Worm (Caenorhabditis elegans): ENCODE measurements around the gene glb-28.

The glb-28 gene

ce11 chrX:15345346-15346198, 28.5 kb upstream of the glb-28 start:
- TF ChIP-seq ztf-23 (GFP tag; IDR thresholded peaks at IDR 0.05) (no peak), ref-1 (GFP tag; conservative IDR thresholded peaks at IDR 0.05) (no peak), med-1 (GFP tag; optimal IDR thresholded peaks at IDR 0.05; ENCODE audit: insufficient read depth) (no peak), ztf-29 (GFP tag; IDR thresholded peaks at IDR 0.05) (no peak), flt-1 (GFP tag; IDR thresholded peaks at IDR 0.05) (0 out of 2 replicates have a peak, but pooled peaks have one; percentile 29), klf-2 (GFP tag; conservative IDR thresholded peaks at IDR 0.05) (no peak)

- TF ChIP-seq flt-1 (GFP tag; IDR thresholded peaks at IDR 0.05) (no peak), ztf-23 (GFP tag; IDR thresholded peaks at IDR 0.05) (no peak), med-1 (GFP tag; optimal IDR thresholded peaks at IDR 0.05; ENCODE audit: insufficient read depth) (no peak), ref-1 (GFP tag; conservative IDR thresholded peaks at IDR 0.05) (no peak), T22C8.4 (GFP tag; IDR thresholded peaks at IDR 0.05) (no peak), ztf-29 (GFP tag; IDR thresholded peaks at IDR 0.05) (no peak), tab-1 (GFP tag; IDR thresholded peaks at IDR 0.05) (no peak), cog-1 (tag; optimal IDR thresholded peaks at IDR 0.05) (no peak), klf-2 (GFP tag; conservative IDR thresholded peaks at IDR 0.05) (no peak)
Measured at ce11 chrX:15343971-15344370, 26.9 kb upstream of the glb-28 start.

- no peak for TF ChIP-seq ztf-23 (GFP tag; IDR thresholded peaks at IDR 0.05)
- no peak for TF ChIP-seq klf-2 (GFP tag; conservative IDR thresholded peaks at IDR 0.05)
- TF ChIP-seq flt-1 (GFP tag; IDR thresholded peaks at IDR 0.05): no peak
- TF ChIP-seq T22C8.4 (GFP tag; IDR thresholded peaks at IDR 0.05): no peak
- no peak for TF ChIP-seq med-1 (GFP tag; optimal IDR thresholded peaks at IDR 0.05; ENCODE audit: insufficient read depth)
- no peak for TF ChIP-seq ztf-29 (GFP tag; IDR thresholded peaks at IDR 0.05)
- TF ChIP-seq tab-1 (GFP tag; IDR thresholded peaks at IDR 0.05): no peak
- TF ChIP-seq cog-1 (tag; optimal IDR thresholded peaks at IDR 0.05): no peak
- TF ChIP-seq ref-1 (GFP tag; conservative IDR thresholded peaks at IDR 0.05): no peak
Measured at ce11 chrX:15342744-15343259, 25.8 kb upstream of the glb-28 start.

ce11 chrX:15342092-15342491, 25.0 kb upstream of the glb-28 start:
- TF ChIP-seq T22C8.4 (GFP tag; IDR thresholded peaks at IDR 0.05) (peak; percentile 15; the same call in 1 of the 2 replicates), ztf-29 (GFP tag; IDR thresholded peaks at IDR 0.05) (no peak), tab-1 (GFP tag; IDR thresholded peaks at IDR 0.05) (no peak)

DNA sequence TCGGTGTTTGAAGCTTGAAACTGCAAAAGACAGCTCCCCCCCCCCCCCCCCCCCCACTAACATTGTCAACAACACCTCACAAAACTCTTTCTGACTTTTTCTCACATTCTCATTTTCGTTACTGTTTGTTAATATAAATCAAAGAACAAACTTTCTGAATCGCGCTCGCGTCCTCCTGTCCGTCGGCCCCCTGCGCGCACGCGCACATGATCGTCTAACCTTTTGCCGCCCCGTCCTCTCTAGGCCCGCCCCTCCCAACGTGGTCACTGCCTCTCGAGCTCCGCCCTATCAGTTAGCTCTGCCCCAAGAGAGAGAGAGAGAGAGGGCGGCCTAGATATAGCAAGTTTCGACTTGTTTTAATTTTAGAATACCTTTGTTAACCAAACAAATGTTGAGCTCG, 23.7 kb upstream of the glb-28 start:
- TF ChIP-seq flt-1 (GFP tag; IDR thresholded peaks at IDR 0.05) (0 out of 2 replicates have a peak, but pooled peaks have one; percentile 40), ref-1 (GFP tag; conservative IDR thresholded peaks at IDR 0.05) (no peak), ztf-23 (GFP tag; IDR thresholded peaks at IDR 0.05) (0 out of 2 replicates have a peak, but pooled peaks have one; percentile 23)

DNA sequence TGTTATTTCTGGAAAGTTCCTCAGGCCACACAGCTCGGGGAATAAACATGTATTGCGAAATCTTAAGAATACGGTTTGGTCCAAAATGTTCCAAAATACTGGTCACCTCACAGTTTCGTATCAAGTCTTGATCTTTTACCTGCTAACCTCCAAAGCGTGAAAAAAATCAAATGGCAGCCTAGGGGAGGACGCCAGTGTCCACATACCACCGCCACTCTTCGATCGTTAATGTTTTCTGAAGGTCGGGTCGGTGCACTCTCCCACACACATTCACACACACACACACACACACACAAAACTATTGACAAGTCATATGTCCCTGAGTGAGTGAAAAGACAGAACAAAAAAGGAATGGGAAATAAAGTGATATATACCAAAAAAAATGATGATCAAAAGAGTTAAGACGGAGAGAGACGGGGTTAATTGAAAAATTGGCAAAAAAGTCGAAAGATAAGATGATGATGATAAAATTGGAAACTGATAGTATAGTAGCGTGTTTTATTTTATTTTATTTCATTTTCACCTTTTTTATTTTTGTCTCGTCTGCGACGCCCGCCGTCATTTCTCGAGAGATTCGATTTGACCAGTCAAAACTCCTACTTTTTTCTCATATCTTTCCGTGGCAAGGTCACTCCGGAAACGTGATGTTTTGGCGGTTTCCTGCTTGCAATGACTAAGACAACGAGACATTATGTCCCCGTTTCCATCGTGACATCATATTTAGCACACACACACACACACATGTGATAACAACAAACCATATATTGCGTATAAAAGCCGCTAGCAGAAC, 23.0 kb upstream of the glb-28 start, which contains the start of gene Y15E3A.5:
Y15E3A.5 (plus strand) TSS at position 752 of the 790 bp plus-strand sequence.
- no peak for TF ChIP-seq med-1 (GFP tag; optimal IDR thresholded peaks at IDR 0.05; ENCODE audit: insufficient read depth)
- no peak for TF ChIP-seq cog-1 (tag; optimal IDR thresholded peaks at IDR 0.05)
- no peak for TF ChIP-seq ref-1 (GFP tag; conservative IDR thresholded peaks at IDR 0.05)
- TF ChIP-seq klf-2 (GFP tag; conservative IDR thresholded peaks at IDR 0.05): no peak
- TF ChIP-seq T22C8.4 (GFP tag; IDR thresholded peaks at IDR 0.05): no peak
- TF ChIP-seq ztf-29 (GFP tag; IDR thresholded peaks at IDR 0.05): no peak
- TF ChIP-seq ztf-23 (GFP tag; IDR thresholded peaks at IDR 0.05): no peak
- TF ChIP-seq tab-1 (GFP tag; IDR thresholded peaks at IDR 0.05): no peak
- TF ChIP-seq flt-1 (GFP tag; IDR thresholded peaks at IDR 0.05): no peak

ce11 chrX:15338195-15338594, 21.1 kb upstream of the glb-28 start:
- no peak for TF ChIP-seq klf-2 (GFP tag; conservative IDR thresholded peaks at IDR 0.05)
- TF ChIP-seq ref-1 (GFP tag; conservative IDR thresholded peaks at IDR 0.05): no peak
- no peak for TF ChIP-seq cog-1 (tag; optimal IDR thresholded peaks at IDR 0.05)
- TF ChIP-seq ztf-23 (GFP tag; IDR thresholded peaks at IDR 0.05): no peak
- TF ChIP-seq T22C8.4 (GFP tag; IDR thresholded peaks at IDR 0.05): no peak
- TF ChIP-seq flt-1 (GFP tag; IDR thresholded peaks at IDR 0.05): no peak
- no peak for TF ChIP-seq tab-1 (GFP tag; IDR thresholded peaks at IDR 0.05)
- no peak for TF ChIP-seq med-1 (GFP tag; optimal IDR thresholded peaks at IDR 0.05; ENCODE audit: insufficient read depth)
- no peak for TF ChIP-seq ztf-29 (GFP tag; IDR thresholded peaks at IDR 0.05)

DNA sequence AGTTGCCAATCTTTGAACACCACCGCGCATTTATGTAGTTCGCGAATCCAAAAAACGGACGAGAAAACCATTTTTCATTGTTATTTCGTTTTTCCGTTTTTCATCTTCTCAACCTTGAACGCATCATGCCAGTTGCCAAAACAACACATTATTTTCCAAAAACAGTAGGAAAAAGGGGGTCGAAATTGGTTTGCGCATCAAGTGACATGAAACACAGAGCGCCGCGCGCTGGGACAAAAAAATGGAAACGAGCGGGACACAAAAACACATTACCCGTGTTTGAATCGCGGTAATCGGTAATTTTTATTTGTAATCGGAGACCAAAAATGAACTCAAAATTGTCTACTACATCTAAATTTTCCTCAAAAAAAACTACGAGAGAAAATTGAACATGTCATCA, 19.3 kb upstream of the glb-28 start:
- no peak for TF ChIP-seq ztf-29 (GFP tag; IDR thresholded peaks at IDR 0.05)
- no peak for TF ChIP-seq med-1 (GFP tag; optimal IDR thresholded peaks at IDR 0.05; ENCODE audit: insufficient read depth)
- TF ChIP-seq tab-1 (GFP tag; IDR thresholded peaks at IDR 0.05): no peak
- no peak for TF ChIP-seq T22C8.4 (GFP tag; IDR thresholded peaks at IDR 0.05)
- TF ChIP-seq flt-1 (GFP tag; IDR thresholded peaks at IDR 0.05): no peak
- no peak for TF ChIP-seq cog-1 (tag; optimal IDR thresholded peaks at IDR 0.05)
- TF ChIP-seq klf-2 (GFP tag; conservative IDR thresholded peaks at IDR 0.05): no peak
- no peak for TF ChIP-seq ref-1 (GFP tag; conservative IDR thresholded peaks at IDR 0.05)
- no peak for TF ChIP-seq ztf-23 (GFP tag; IDR thresholded peaks at IDR 0.05)

DNA sequence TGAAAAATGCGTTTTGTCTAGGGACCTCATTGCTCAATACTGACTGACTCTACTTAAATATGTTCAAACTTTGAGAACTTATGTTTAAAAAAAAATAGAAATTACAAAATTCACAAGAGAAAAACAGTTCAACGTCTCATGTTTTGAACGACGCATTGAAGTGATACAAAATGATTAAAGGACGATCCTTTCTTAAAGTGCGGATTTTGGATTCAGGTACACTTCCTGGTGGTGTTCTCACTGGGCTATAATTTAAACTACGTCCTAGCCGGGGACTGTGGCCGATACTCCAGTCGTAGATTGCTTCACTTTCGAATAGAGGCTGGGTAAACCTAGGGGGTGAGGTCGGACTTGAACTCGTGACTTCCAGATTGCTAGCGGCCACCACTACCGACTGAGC, 18.6 kb upstream of the glb-28 start:
- TF ChIP-seq klf-2 (GFP tag; conservative IDR thresholded peaks at IDR 0.05) (no peak), ztf-23 (GFP tag; IDR thresholded peaks at IDR 0.05) (no peak)

Measured in whole organism, midembryonic.